Fruit fly (Drosophila melanogaster): ENCODE measurements around the gene CG13658.

- TF ChIP-seq psq (optimal IDR thresholded peaks at IDR 0.05) (no peak), insv (optimal IDR thresholded peaks at IDR 0.05) (no peak), Myc (optimal IDR thresholded peaks at IDR 0.05) (no peak), h (optimal IDR thresholded peaks at IDR 0.05) (no peak), Sin3A (optimal IDR thresholded peaks at IDR 0.05) (no peak)
Observed at dm6 chr3R:25321681-25322080, 34.4 kb downstream of the CG13658 start.

All from Kc167 (cell line).